Worm (Caenorhabditis elegans) whole organism, L4/young adult: ENCODE measurements around the gene C14A11.2.

Source experiments
- W03F9.2 ChIP-seq: fragments of 150-350 bp; optimal IDR thresholded peaks from 2 replicates; lab custom pipeline; 2014; ENCODE audit warnings: missing biosample characterization, missing genetic modification characterization
- dao-5 ChIP-seq: sonication (generic microtip); optimal IDR thresholded peaks from 2 replicates; lab custom pipeline; 2016; ENCODE audit warnings: missing genotype, missing genetic modification characterization, moderate library complexity, missing compliant biosample characterization
- him-1 ChIP-seq: sonication (generic microtip); optimal IDR thresholded peaks from 2 replicates; lab custom pipeline; 2016; ENCODE audit warnings: missing genotype, missing genetic modification reagents, missing genetic modification characterization, missing compliant biosample characterization

Gene C14A11.2

DNA sequence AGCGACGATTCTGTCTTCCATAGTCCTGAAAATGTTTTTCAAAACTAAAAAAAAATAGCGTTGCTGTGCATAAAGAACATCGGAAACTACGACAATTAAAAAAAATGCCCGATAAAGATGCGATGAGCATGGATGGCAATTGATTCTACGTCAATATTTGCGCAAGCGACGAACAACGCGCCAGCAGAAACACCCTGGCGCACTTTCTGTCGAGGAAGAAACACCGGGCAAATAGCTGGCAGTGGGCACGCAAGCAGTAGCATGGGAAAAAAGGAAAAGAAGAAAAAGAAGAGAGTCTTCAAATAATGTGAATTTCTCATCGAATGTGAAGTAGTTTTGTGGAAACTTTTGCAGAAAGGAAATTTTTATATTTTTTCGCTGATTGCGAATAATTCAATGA lies 6.7 kb downstream of the C14A11.2 start, which contains the start of gene C14A11.9:
TSS of gene C14A11.9 (minus strand) at position 27 of the 400 bp plus-strand sequence.
- TF ChIP-seq him-1 (tag; lab: Kevin White, UChicago) (peak; percentile 96), dao-5 (no peak), W03F9.2 (tag; lab: Kevin White, UChicago) (peak; percentile 74)

DNA sequence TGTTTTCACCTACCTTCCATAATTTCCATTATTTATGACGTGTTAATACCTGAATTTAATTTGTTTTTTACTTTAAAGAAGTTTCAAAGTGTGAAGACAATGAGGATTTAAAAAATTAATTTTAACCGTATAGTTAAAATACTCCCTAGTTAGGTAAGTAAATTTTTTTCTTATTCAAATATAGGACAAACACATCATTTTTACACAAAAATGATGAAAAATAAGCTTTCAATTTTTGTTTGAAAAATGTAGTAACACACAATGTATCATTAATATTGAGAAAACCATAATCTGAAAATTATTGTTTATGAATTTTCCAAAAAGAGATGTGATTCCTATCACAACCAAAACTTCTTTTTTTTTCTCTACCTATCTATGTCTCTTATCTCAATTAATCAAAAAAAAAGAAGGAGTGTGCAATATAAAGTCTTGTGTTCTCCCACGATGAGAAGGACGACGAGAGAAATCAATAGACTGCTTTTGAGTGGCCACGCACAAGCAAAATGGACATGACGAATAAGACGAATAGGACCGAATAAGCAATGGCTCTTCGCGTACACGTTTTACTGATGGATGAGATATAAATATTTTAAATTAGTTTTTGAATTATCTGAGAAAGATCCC lies 11.3 kb downstream of the C14A11.2 start, which contains the start of gene C14A11.6:
TSS of gene C14A11.6 (minus strand) at position 51 of the 624 bp plus-strand sequence.
- TF ChIP-seq W03F9.2 (tag; lab: Kevin White, UChicago) (no peak), dao-5 (no peak), him-1 (tag; lab: Kevin White, UChicago) (no peak)

DNA sequence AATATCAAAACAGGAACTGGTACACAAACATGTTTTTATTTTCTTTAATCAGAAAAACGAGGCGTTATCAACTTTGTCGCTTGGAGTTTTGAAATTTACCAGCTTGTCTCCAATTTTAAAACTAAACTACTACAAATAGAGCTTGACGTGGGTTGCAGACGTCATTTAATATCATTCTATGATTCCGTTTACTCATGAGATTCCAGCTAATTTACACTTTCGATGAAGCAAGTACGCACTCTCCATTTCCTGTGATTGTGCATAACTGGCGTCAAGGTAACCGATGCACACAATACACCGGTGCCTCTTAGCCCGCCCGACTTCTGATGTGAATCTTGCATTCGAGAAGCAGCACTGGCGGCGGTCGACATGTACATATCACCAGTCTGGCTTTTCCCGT lies 16.0 kb downstream of the C14A11.2 start:
- TF ChIP-seq dao-5: no peak
- TF ChIP-seq W03F9.2 (tag; lab: Kevin White, UChicago): no peak
- TF ChIP-seq him-1 (tag; lab: Kevin White, UChicago): no peak

DNA sequence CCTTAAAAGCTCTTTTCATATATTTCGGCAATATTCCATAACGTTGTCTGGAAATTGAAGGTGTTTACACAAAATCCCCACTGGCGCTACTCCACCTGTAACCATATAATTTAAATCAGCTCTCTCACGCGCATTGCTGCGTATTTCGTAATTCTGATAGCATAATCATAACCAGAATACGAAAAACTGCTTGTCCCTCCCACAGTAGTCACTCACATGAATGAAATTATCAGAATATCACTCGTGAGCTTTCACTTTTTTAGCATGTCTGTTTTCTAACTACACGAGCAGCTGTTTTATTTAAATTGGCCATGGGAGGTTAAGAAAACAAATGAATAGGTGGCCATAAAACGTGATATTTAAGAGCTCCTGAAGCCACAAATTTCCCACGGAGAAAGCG lies 16.8 kb downstream of the C14A11.2 start:
- TF ChIP-seq W03F9.2 (tag; lab: Kevin White, UChicago) (no peak), dao-5 (no peak), him-1 (tag; lab: Kevin White, UChicago) (no peak)

DNA sequence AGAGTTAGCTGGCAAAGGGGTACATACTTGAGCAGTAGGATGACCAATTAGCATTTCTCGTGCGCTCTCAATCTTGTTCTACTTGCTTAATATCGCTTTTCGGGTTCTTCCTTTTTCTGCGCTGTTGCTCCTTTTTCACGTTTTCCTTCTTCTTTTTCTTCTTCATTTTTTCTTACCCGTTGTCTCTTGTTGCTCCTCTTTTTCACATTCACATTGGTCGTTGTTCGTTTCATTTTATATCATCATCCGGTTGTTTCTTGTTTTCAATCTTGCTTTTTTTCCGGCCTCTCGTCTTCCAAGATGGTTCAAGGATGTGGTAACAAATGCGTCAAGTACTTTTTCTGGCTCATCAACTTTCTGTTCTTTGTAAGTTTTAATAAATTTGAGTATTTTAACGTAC lies 17.2 kb downstream of the C14A11.2 start, which contains the start of gene tsp-6:
TSS of gene tsp-6 (plus strand) at position 301 of the 400 bp plus-strand sequence.
- TF ChIP-seq him-1 (tag; lab: Kevin White, UChicago): no peak
- no peak for TF ChIP-seq W03F9.2 (tag; lab: Kevin White, UChicago)
- no peak for TF ChIP-seq dao-5

ce11 chrX:2826337-2826736 lies 23.4 kb downstream of the C14A11.2 start:
- TF ChIP-seq dao-5: no peak
- TF ChIP-seq him-1 (tag; lab: Kevin White, UChicago): no peak
- no peak for TF ChIP-seq W03F9.2 (tag; lab: Kevin White, UChicago)

ce11 chrX:2827702-2828182 lies 24.8 kb downstream of the C14A11.2 start, which contains the start of gene ssr-2:
ssr-2 (minus strand) TSS chrX:2827752.
- TF ChIP-seq W03F9.2 (tag; lab: Kevin White, UChicago) (no peak), him-1 (tag; lab: Kevin White, UChicago) (no peak), dao-5 (no peak)

DNA sequence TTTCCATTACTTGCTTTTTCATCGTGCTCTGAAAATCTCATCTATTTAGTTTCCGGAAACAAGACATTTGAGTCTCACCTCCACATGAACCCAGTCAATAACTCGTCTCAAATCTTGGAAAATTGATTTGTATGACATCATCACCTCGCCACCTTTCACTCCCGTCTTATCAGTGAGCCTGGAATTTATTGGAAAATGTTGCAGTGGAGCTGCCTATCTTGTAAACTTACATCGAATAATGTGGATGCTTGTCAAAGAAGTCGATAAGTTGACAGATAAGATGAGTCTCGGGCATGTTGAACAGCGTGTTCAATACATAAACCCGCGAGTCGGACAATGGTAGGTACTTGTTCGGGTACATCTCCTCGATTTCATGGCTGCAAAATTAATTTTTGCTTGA lies 33.9 kb downstream of the C14A11.2 start:
- TF ChIP-seq W03F9.2 (tag; lab: Kevin White, UChicago) (no peak), dao-5 (no peak), him-1 (tag; lab: Kevin White, UChicago) (no peak)

- no peak for TF ChIP-seq dao-5
- no peak for TF ChIP-seq W03F9.2 (tag; lab: Kevin White, UChicago)
- TF ChIP-seq him-1 (tag; lab: Kevin White, UChicago): no peak
These were observed 34.6 kb downstream of the C14A11.2 start for ce11 chrX:2837477-2837876.

DNA sequence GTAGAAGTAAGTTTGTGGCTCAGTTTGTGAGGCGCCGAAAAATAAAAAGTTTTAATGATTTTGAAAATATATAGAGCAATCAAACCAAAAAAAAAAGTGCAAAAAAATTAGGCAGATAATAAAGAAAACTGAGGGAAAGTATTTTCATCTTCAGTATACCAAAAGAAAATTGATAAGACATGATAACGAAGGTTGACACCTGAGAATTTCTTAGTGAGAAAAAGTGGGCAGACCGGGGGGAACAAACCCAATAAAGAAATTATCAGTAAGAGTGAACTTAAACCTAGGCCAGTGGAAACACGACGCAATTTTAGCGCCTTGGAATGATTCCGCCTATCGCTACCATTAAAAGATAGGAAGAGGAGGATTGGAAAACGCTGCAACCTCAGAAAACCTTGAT lies 35.7 kb downstream of the C14A11.2 start:
- no peak for TF ChIP-seq dao-5
- TF ChIP-seq W03F9.2 (tag; lab: Kevin White, UChicago): no peak
- TF ChIP-seq him-1 (tag; lab: Kevin White, UChicago): no peak

- TF ChIP-seq W03F9.2 (tag; lab: Kevin White, UChicago) (no peak), him-1 (tag; lab: Kevin White, UChicago) (no peak), dao-5 (no peak)
These were observed 37.4 kb downstream of the C14A11.2 start, which contains the start of gene Y71H10B.1 for ce11 chrX:2840287-2840686. Y71H10B.1 (minus strand) TSS chrX:2840292.

- TF ChIP-seq dao-5: no peak
- TF ChIP-seq him-1 (tag; lab: Kevin White, UChicago): no peak
- no peak for TF ChIP-seq W03F9.2 (tag; lab: Kevin White, UChicago)
These were observed 38.8 kb downstream of the C14A11.2 start for ce11 chrX:2841754-2842153.

DNA sequence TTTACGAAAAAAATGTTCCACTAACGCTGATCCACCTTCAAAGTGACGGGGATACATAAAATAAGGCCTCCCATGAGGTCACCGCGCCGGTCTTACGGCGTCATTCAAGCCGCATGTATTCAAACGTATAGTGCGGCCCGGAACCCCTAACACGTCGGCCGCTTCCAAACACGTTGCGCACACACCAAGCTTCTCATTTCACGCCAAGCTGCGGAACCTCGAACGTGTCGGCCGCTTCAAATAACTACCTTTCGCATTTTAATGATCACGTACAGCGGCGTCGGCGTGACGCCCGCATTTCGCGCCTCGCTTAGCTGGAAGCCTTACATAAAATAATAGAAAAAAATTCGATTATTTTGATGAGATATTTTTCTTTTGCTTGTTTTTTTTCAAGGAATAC lies 40.6 kb downstream of the C14A11.2 start:
- TF ChIP-seq W03F9.2 (tag; lab: Kevin White, UChicago) (no peak), dao-5 (no peak), him-1 (tag; lab: Kevin White, UChicago) (no peak)

DNA sequence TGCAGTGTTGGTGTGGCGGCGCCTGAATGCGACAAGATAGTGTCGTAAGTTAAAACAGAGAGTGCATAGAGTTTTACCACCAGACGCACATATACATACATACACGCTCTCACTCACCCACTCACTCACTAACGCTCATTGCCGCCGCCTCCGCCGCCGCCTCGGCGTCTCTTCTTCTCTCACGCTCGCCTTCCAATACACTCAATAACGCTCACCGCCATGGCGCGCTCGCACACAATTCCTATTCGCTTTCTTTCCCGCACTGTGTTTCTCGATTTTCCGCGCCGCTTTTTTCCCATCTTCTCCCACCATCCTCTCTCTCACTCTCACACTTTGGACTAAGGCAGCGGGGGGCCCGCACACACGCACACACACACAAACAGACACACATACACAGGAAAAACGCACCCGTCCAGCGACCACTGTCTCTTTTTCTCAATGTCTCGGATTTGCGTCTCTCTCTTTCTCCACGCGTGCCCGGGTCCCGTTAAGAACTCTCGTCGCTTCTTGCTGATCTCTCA lies 49.5 kb downstream of the C14A11.2 start, which contains the start of gene kin-29:
TSS of gene kin-29 (minus strand) at position 51 of the 521 bp plus-strand sequence.
- TF ChIP-seq W03F9.2 (tag; lab: Kevin White, UChicago): peak; percentile 51
- TF ChIP-seq him-1 (tag; lab: Kevin White, UChicago): peak; percentile 79
- TF ChIP-seq dao-5: peak; percentile 47
